Fruit fly (Drosophila melanogaster): ENCODE results near the gene Nepl11.

The Nepl11 gene

DNA sequence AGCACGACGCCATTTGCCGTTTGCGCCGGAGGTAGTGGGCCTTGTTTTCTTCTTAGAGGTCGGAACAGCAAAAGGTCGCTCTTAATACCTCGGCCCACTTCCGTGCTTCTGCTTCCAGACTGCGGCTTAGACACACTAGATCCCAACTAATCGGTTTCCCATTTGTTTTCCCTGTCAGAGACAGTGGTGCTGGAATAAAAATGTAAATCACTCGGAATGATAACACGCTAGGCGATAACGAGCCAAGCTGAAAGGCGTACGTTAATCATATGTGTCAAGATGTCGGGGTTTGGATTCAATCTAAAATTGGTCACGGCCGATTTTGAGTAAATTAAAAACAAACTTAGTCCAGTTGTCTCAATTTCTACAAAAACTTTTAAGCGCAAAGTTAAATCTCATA, at the start of gene Nepl11:
Nepl11 (minus strand) TSS at position 152 of the 400 bp plus-strand sequence.
- TF ChIP-seq CG8478 (optimal IDR thresholded peaks at IDR 0.05) (no peak), CTCF (optimal IDR thresholded peaks at IDR 0.05) (no peak)

dm6 chr3R:4341177-4341576, 46.5 kb upstream of the Nepl11 start:
- no peak for TF ChIP-seq CTCF (optimal IDR thresholded peaks at IDR 0.05)
- no peak for TF ChIP-seq CG8478 (optimal IDR thresholded peaks at IDR 0.05)

DNA sequence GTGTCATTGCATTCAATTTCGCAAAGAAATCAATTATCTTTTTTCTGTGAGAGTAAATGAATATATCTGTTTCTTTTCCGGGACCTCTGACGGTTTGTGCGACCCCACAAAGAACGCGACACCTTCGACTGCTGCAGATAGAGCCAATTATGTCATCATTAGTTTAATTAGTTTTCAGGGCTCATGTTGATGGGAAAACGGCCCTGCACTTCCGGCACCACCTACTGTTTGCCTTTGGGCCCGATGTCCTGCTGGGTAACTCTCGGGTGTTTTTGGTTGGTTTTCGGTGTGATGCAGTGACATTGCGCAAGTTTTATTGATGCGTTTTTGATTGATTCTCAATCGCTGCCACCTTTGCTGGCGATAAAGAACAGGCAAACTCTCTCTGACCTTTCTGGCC, 45.5 kb upstream of the Nepl11 start:
- TF ChIP-seq CG8478 (optimal IDR thresholded peaks at IDR 0.05), result no peak
- TF ChIP-seq CTCF (optimal IDR thresholded peaks at IDR 0.05), result no peak

DNA sequence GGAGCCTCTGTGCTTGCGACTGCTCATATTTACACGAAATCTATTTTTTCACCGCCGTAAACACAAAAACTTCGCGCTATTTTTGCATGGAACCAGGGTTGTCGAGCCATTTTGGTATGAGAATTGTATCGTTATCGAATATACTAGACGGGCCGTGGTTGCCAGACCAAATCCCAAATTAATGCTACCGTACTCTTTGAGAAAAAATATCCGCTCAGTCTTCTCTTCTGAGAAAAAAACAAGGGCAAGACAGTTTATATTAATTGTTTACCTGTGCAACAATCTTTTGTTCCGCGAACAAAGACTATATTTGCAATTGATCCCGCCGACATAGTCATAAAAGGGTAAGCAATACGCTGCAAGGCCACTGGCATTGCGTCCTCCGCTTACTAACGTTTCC, 42.9 kb upstream of the Nepl11 start, which contains the start of the genes Skp2 and CG1103:
Skp2 (minus strand) TSS at position 95 of the 400 bp plus-strand sequence.
CG1103 (plus strand) TSS at position 176 of the 400 bp plus-strand sequence.
- peak in 1 of 2 experiments; percentile 34 for TF ChIP-seq CTCF (optimal IDR thresholded peaks at IDR 0.05)
- TF ChIP-seq CG8478 (optimal IDR thresholded peaks at IDR 0.05), result no peak

- TF ChIP-seq CG8478 (optimal IDR thresholded peaks at IDR 0.05), result no peak
Measured at dm6 chr3R:4334798-4335197, 40.2 kb upstream of the Nepl11 start, which contains the start of gene CG14645. CG14645 (plus strand) TSS chr3R:4335098.

DNA sequence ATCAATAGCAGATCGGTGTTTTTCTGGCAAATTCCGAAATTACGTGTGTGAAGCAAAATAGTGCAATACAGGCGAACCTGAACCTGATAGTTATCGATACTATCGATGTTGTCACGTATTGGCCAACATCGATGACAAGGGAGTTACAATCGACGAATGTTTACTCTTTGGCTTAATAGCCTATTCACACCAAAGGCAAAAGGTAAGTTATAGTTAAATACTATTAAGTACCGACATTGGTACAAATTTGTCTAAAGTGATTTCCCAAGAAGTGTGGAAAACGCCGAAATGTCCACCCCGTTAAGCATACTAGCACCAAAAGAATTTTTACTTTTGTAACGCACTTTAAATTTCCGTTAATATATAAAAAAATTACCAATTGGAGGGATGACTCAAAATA, 39.3 kb upstream of the Nepl11 start, which contains the start of gene CG9776:
CG9776 (minus strand) TSS at position 108 of the 400 bp plus-strand sequence.
- peak; percentile 18 to 34 for TF ChIP-seq CTCF (optimal IDR thresholded peaks at IDR 0.05)
- no peak for TF ChIP-seq CG8478 (optimal IDR thresholded peaks at IDR 0.05)

DNA sequence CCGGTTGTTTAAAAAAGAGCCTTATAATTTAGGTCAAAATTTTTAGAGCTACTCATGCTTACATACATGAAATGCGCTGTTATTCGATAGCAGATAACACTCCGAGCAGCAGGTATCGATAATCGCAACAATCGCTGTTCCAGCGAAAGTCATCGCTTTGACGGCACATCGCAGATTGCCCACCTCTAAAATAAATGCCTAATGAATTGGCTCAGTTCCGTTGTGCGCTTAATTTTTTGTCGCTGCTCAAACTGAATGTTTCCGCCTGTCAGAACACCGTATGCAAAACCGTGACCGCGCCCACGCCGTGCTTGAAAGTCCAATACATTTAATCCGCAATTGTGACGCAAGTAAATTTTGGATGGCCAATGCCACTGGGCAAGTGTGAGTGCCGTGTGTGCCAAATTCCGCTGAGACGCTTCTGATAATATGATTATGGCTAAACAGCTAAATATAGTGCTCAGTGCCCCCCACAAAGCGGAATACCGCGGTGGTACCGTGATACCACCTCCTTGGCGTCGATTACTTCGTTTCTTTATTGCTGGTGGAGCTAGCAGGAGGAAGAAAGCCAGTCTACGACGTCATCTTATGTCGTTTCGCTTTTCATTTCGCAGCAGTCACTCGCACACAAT, 25.0 kb upstream of the Nepl11 start, which contains the start of gene CG9795:
CG9795 (plus strand) TSS at position 177 of the 632 bp plus-strand sequence.
- TF ChIP-seq CG8478 (optimal IDR thresholded peaks at IDR 0.05), result no peak
- no peak for TF ChIP-seq CTCF (optimal IDR thresholded peaks at IDR 0.05)

DNA sequence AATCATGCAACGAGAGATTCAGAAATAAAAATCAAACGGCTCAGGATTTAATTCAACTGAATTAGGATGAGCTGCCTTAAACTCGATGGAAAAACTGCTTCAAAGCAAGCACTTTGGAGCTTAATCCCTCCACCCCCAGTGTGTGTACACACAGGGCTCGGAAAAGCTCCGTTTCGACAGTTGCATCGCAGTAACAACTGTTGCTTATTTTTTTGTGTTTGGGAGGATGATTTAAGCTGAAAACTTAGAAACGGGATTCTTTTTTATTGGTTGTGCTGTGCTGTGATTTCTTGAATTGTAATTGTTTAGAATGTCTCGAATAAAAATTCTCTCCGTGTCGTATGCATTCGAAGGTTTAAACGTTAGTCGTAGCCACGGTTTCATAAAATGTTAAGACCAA, 24.4 kb upstream of the Nepl11 start, which contains the start of gene Syt14:
Syt14 (minus strand) TSS at position 71 of the 400 bp plus-strand sequence.
- TF ChIP-seq CG8478 (optimal IDR thresholded peaks at IDR 0.05) (no peak), CTCF (optimal IDR thresholded peaks at IDR 0.05) (no peak)

DNA sequence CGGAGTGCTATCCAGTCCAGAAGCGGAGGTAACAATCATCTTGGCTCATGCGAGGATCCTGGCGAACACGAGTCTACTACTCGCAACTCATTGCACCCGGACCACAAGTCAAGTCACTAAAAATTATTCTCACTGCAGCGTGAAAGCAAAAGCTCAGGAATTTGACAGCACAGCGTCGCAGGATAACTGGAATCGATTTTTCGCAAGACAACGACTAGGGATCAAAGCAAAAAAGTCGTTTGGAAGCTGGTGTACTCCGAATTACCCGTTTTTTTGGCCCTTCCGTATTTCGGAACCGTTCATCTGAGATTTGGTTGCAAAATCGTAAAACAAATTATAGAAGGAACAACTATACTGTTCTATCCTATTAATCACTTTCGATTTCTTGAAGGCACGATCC, 23.9 kb upstream of the Nepl11 start:
- TF ChIP-seq CTCF (optimal IDR thresholded peaks at IDR 0.05), result no peak
- TF ChIP-seq CG8478 (optimal IDR thresholded peaks at IDR 0.05), result no peak

DNA sequence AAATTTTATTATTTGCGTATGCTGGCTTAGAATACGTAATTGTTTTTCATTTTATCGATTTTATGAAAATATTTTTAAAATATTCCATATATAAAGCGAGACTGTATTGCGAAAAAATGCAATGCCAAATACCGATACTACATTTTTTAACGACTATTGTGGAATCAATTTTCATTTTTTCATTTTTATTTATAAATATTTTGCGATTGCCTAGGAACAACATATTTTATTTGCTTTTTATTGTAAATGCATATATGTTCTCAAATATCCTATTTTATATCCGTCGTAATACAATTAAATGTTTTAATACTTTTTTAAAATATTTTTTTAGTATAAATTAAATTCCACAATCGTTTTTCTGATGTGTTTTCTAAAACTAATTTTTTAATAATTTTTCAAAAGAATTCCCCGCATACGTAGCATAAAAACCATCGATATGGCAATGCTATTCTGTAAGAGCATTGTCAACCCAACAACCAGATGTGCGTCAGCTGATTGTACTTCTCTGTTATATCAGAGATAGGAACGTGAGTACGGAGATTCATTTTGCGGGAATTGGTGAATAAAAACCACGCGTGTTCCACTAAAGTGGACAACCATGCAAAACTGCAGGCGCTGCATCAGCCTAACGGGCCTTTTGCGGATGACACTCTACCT, 16.6 kb upstream of the Nepl11 start, which contains the start of gene Suv3:
Suv3 (plus strand) TSS at position 489 of the 657 bp plus-strand sequence.
- TF ChIP-seq CTCF (optimal IDR thresholded peaks at IDR 0.05) (no peak), CG8478 (optimal IDR thresholded peaks at IDR 0.05) (no peak)

- TF ChIP-seq CG8478 (optimal IDR thresholded peaks at IDR 0.05) (no peak), CTCF (optimal IDR thresholded peaks at IDR 0.05) (no peak)
Measured at dm6 chr3R:4310683-4311066, 16.0 kb upstream of the Nepl11 start, which contains the start of gene Vps24. Vps24 (minus strand) TSS chr3R:4310947.

DNA sequence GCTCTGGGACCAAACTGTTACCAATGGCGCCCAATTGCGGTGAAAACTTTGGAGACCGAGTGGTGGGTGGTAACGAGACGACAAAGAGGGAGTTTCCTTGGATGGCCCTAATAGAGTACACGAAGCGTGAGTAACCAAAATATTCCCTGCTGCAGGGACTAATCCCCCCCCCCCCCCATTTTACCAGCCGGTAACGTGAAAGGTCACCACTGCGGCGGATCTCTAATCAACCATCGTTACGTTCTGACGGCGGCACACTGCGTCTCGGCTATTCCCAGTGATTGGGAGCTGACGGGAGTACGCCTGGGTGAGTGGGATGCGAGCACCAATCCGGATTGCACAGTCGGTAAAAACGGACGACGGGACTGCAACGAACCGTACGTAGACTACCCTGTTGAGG, 14.1 kb upstream of the Nepl11 start:
- TF ChIP-seq CTCF (optimal IDR thresholded peaks at IDR 0.05) (no peak), CG8478 (optimal IDR thresholded peaks at IDR 0.05) (no peak)

- TF ChIP-seq CTCF (optimal IDR thresholded peaks at IDR 0.05) (no peak), CG8478 (optimal IDR thresholded peaks at IDR 0.05) (no peak)
Measured at dm6 chr3R:4307664-4308416, 13.2 kb upstream of the Nepl11 start, which contains the start of gene MP1. MP1 (plus strand) TSS chr3R:4307908.

dm6 chr3R:4301485-4301884, 6.8 kb upstream of the Nepl11 start:
- TF ChIP-seq CG8478 (optimal IDR thresholded peaks at IDR 0.05) (no peak), CTCF (optimal IDR thresholded peaks at IDR 0.05) (no peak)

- TF ChIP-seq CG8478 (optimal IDR thresholded peaks at IDR 0.05) (no peak), CTCF (optimal IDR thresholded peaks at IDR 0.05) (no peak)
Measured at dm6 chr3R:4292185-4292584, 2.5 kb downstream of the Nepl11 start.
